Worm (Caenorhabditis elegans): ENCODE results near the gene cpt-3.

cpt-3 gene

DNA sequence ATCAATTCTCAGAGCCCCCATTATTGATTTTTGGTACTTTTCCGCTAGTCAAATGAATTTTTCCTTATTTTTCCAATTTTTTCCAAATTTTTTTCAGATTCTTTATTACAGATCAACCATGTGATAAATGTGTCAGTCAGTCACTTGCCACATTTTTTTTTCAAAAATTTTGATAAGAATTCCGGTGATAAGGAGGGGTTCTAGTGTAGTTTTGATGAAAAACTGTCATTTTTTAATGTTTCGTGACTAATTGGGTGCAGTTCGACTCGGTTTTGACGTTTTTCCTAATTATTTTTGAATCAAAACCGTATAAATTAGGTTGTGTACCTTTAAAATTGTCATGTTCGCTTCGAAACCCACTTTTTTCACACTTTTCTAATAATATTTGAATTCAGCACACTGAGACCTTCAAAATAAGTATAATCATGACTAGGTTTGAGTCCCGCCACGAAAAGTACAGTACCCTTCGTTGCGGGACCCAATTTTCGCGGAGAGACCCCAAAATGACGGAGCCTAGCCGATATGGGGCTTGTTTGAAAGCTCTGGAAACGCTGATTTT lies 17.3 kb downstream of the cpt-3 start:
- TF ChIP-seq unc-62 (GFP tag; optimal IDR thresholded peaks at IDR 0.05), result no peak

DNA sequence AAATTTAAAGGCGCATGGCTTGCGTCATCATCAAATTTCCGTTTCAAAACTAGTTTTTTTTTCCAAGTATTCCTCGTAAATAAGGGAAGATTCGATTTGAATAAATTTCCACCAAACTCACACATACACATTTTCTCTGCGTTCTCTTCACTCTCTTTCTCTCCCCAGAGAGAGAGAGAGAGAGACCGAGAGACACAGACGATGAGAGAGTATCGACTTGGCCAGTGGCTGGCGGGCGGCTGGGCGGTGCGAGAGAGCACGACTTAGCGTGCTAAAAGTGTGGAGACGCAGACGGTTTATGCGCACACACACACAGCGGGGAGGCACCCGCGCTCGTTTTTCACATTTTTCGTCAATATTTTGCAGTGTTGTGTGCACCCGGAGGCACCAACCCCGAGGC lies 18.2 kb downstream of the cpt-3 start:
- TF ChIP-seq unc-62 (GFP tag; optimal IDR thresholded peaks at IDR 0.05), result no peak

DNA sequence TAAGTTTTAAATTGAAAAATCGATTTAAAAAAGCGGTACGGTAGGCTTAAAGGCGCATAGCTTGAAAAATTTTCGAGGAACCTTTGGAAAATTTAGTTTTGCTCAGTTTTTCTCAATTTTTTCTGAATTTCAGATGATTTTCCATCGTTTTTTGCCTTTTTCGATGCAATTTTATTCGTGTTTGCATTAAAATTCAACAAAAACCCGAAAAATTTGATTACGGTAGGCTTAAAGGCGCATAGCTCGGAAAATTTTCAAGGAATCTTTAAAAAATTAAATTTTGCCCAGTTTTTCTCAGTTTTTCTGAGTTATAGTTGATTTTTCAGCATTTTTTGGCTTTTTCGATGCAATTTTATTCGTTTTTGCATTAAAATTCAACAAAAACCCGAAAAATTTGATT lies 18.7 kb downstream of the cpt-3 start:
- no peak for TF ChIP-seq unc-62 (GFP tag; optimal IDR thresholded peaks at IDR 0.05)

DNA sequence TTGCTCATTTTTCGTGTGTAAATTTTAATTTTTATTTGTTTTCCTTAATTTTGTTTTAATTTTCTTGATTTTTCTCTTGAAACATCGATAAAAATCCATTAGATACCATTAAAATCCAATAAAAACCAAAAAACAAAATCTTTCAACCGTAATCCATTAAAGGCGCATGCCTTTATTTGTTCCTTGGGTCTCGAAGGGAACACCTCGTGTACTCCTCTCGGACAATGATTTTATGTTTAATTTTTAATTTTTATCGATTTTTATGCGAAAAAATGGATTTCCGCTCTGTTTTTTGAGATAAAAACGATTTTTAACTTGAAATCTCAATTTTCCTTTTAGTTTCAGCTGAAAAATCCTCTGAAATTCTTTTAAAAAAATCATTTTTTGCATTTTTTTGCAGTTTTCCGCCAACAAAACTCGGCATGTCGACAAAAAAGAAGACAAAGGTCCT lies 19.3 kb downstream of the cpt-3 start, which contains the start of gene ppk-2:
Gene ppk-2 (plus strand): TSS at position 401 of the 451 bp plus-strand sequence.
- TF ChIP-seq unc-62 (GFP tag; optimal IDR thresholded peaks at IDR 0.05), result no peak

DNA sequence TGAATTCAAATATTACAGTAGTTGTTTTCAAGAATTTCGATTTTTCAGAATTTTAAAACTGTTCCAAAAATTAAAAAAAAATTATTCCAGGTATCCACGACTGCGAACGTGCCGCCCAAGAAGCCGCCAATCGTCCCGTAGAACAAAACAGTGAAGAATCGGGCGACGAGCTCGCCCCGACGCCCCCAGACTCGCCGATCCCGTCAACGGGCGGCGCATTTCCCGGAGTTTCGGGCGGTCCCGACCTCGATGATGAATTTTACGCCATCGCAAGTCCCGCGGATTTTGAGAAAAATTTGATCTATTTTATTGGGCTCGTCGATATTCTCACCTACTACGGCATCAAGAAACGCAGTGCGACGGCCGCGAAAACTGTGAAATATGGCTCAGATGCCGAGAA lies 23.3 kb downstream of the cpt-3 start:
- no peak for TF ChIP-seq unc-62 (GFP tag; optimal IDR thresholded peaks at IDR 0.05)

DNA sequence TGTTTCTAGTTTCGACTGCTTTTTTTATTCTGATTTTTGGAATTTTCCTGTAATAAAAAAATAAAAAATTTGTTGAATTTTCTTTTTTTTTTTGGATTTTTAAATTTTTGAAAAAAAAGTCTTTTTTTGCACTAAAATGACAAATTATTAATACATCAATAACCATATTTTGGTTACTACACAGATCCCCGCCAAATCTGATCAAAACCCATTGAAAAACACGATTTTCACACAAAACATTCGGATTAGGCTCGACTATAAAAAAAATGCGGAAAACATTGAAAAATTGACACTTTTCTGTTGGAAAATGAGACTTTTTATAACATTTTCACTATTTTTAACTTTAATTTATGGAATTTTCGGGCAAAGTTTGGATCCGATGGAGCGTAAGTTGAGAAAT lies 27.6 kb downstream of the cpt-3 start, which contains the start of gene Y48G9A.7:
Gene Y48G9A.7 (plus strand): TSS at position 301 of the 400 bp plus-strand sequence.
- TF ChIP-seq unc-62 (GFP tag; optimal IDR thresholded peaks at IDR 0.05), result no peak

DNA sequence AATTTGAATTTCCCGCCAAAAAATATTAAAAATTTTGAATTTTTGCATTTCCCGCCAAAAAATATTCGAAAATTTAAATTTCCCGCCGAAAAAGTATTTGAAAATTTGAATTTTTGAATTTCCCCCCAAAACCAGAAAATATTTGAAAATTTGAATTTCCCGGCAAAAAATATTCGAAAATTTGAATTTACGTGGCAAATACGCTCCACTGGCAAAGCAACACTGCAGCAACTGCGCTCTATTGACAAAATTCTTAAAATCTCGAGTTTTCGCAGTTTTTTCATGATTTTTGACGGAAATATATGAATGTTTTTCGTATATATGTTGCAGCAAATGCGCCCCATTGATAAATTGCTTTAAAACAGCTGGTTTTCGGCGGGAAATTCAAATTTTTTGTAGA lies 28.8 kb downstream of the cpt-3 start:
- TF ChIP-seq unc-62 (GFP tag; optimal IDR thresholded peaks at IDR 0.05), result no peak

DNA sequence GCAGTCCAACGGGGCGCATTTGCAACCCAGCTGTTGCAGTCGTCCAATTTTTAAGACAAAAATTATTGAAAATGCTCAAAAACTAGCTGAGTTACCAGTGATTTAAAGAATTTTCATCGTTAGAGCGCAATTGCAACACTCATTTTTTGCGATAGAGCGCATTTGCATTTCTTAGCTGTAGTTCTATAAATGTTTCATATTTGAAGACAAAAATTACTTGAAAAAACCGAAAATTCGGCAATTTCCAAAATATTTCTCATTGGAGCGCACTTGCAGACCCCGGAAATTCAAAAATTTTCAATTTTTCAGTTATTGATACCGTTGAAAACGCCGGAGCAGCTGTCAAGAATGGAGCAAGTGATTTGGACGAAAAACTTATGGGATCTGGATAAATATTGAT lies 29.4 kb downstream of the cpt-3 start:
- TF ChIP-seq unc-62 (GFP tag; optimal IDR thresholded peaks at IDR 0.05), result no peak

DNA sequence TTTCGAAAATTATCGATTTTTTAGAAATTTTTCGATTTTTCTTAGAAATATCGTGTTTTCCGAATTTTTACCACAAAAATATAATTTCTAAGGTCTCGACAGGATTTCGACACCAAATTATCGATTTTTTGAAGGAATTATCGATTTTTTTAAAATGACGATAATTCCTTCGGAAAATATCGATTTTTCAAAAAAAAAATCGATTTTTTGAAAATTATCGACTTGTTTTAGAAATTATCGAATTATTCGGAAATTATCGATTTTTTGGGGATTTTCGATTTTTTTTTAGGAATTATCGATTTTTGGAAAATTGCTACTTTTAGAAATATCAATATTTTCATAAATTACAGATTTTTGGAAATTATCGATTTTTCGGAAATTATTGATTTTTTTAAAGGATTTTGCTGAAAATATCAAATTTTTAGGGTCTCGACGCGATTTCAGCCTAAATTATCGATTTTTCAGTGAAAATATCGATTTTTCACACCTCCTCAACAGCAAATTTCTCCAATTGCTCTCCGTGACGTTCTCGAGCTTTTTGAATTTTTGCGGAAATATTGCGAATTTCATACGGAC lies 30.1 kb downstream of the cpt-3 start:
- TF ChIP-seq unc-62 (GFP tag; optimal IDR thresholded peaks at IDR 0.05), result no peak

DNA sequence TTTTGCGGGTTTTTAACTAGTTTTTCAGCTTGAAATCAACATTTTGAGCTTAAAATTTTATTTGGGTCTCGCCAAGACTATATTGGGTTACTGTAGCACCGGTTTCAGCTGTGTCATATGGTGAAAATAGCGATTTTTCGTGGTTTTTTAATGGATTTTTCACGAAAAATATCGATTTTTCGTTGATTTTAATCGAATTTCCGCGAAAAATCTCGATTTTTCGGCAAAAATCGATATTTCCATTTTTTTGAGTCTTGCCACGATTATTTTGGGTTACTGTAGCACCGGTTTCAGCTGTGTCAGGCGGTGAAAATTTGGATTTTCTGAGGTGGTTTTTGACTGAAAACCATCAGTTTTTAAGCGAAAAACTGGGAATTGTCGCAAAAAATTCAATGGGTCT lies 32.7 kb downstream of the cpt-3 start:
- no peak for TF ChIP-seq unc-62 (GFP tag; optimal IDR thresholded peaks at IDR 0.05)

DNA sequence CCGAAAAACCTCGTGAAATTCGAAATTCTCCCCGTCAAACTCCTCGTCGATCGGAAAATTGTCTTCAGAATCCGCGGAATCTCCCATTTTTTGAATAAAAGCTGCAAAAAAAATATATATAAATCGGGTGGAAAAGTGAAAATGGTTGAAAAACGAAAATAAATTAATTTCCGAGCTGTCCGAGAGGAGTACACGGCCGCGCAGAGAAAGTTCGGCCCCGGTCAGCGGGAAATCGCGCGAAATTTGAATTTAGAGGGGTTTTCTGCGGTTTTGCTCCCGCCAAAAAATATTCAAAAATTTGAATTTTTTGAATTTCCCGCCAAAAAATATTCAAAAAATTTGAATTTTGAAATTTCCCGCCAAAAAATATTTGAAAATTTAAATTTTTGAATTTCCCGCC lies 34.2 kb downstream of the cpt-3 start, which contains the start of gene Y48G9A.11:
Gene Y48G9A.11 (minus strand): TSS at position 101 of the 400 bp plus-strand sequence.
- no peak for TF ChIP-seq unc-62 (GFP tag; optimal IDR thresholded peaks at IDR 0.05)

DNA sequence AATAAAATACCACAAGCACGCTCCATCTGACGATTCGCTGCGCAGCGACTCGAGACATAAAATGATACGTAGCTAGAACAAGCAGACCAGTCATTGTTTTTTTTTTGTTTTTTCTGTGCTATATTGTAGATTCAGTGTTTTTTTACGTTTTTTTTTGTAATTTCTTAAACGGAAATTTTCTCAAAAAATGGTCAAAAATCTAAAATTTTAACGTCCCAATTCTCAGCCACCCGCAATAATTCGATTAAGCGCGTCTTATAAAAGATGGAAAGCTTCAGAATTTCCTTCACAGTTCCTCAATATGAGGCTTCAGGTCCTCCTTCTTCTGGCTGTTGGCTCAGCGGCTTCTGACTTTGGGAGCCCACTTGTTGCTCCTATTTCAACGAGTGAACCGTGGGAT lies 34.9 kb downstream of the cpt-3 start, which contains the start of gene Y48G9A.6:
Gene Y48G9A.6 (plus strand): TSS at position 301 of the 400 bp plus-strand sequence.
- TF ChIP-seq unc-62 (GFP tag; optimal IDR thresholded peaks at IDR 0.05), result no peak

DNA sequence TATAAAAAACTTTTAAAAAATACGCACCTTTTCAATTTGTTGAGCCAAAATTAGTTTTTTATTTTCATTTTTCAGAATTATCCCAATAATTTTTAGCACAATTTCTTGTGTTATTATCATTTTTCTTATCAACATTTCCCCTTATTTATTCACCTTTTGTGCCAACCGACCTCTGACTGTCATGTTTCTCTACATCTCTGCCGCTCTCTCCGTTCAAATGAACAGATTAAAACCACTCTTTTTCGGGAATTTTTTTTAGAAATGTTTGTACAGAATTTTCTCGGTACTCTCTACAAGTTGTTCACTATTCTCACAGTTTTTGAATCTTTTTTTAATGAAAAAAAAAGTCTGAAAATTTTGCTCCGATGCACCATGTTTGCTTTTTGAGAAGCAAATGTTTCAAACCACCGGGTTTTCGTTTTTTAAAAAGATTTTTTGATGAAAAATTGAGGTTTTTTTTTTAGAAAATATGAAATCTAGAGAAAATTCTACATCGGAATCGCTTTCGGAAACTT lies 41.1 kb downstream of the cpt-3 start, which contains the start of gene frl-1:
Gene frl-1 (plus strand): TSS at position 465 of the 515 bp plus-strand sequence.
- TF ChIP-seq unc-62 (GFP tag; optimal IDR thresholded peaks at IDR 0.05), result no peak

DNA sequence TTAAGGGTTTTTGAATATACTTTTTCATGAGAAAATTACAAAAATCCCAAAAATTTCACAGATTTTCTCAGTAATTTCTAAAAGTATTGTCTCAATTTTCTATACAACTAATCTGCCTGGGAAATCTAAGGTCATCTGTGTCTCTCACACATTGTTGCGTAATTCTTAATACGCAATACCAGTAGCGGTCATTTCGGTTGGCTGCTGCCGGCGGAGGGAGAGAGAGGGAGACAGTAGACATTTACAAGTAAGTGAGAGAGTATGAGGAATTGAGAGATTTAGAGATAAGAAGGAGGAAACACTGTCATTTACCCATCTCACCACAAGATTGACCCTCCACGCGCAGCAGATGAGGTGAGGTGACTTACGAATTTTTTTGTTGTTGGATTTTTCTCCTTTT lies 43.3 kb downstream of the cpt-3 start:
- TF ChIP-seq unc-62 (GFP tag; optimal IDR thresholded peaks at IDR 0.05), result no peak

DNA sequence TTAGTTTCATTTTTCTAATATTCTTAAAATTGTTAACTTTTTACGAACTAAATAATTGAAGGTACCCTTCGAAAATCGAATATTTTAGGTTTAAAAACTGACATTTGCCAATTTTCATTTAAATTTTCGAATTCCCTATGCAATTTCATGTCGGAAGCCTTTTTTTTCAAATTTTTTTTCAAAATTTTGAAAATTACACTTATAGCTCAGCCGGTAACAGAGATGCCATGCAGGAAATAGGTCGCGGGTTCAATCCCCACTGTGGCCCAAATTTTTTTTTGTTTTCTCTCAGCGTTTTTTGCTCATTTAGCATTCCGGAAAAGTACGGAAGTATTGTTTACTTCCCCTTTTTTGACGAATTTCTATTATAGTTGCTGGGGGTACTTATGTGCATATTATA lies 46.8 kb downstream of the cpt-3 start:
- no peak for TF ChIP-seq unc-62 (GFP tag; optimal IDR thresholded peaks at IDR 0.05)

DNA sequence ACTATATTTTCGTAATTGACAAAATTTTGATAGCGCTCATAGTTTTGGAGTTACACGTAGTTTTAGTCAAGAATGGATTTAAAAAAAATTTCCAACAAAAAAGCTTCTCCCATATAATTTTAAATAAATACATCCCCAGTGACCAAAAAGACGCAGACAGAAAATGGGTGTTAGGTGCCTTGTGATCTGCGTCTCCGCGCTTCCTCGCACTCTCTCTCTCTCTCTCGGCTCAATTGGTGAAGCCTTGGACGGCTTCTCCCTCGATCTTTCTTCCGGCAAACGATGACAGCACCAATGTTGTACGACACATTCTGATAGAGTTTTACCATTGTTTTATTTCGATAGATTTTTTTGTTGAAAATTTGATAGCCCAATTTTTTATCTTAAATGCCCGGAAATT lies 47.4 kb downstream of the cpt-3 start:
- TF ChIP-seq unc-62 (GFP tag; optimal IDR thresholded peaks at IDR 0.05), result no peak

DNA sequence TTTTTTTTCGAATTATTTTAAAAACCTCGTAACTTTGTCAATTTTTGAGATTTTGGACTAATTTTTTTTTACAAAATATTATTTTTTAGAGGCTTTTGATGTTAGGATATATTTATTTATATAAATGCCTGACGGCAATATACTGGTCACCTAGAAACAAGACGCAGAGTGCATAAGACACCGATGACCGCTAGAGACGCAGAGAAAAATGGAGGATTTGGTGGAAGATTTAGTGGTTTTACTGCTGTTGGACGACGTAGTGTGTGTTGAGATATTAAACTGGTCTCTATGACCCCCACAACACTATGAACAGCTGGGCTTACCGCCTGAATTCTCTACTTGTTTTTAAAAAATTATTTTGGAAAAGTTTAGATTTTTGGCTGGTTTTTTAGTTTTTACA lies 49.4 kb downstream of the cpt-3 start:
- no peak for TF ChIP-seq unc-62 (GFP tag; optimal IDR thresholded peaks at IDR 0.05)

Measured in whole organism, dauer.